Fruit fly (Drosophila melanogaster): ENCODE measurements around the gene SkpD.
A peak's percentile ranks its signal among the peaks of the same experiment; 100 is the strongest.

SkpD gene

dm6 chrX:19772002-19772622, 40.4 kb upstream of the SkpD start:
- TF ChIP-seq Pif1A (GFP tag; optimal IDR thresholded peaks at IDR 0.05) (no peak), CG8301 (tag; optimal IDR thresholded peaks at IDR 0.05) (no peak), CG15710 (tag; optimal IDR thresholded peaks at IDR 0.05) (no peak), CG13204 (GFP tag; optimal IDR thresholded peaks at IDR 0.05) (no peak), Ets98B (GFP tag; IDR thresholded peaks at IDR 0.05) (no peak), EcR (GFP tag; optimal IDR thresholded peaks at IDR 0.05) (no peak), CG8159 (tag; optimal IDR thresholded peaks at IDR 0.05) (no peak), Pif1B (GFP tag; optimal IDR thresholded peaks at IDR 0.05) (no peak), CG12605 (GFP tag; IDR thresholded peaks at IDR 0.05) (no peak), CG4496 (GFP tag; IDR thresholded peaks at IDR 0.05) (no peak), CG14655 (GFP tag; optimal IDR thresholded peaks at IDR 0.05) (no peak), rn (GFP tag; IDR thresholded peaks at IDR 0.05) (no peak)

- TF ChIP-seq CG4496 (GFP tag; IDR thresholded peaks at IDR 0.05) (peak; percentile 38; the same call in 1 of the 3 replicates), CG13204 (GFP tag; optimal IDR thresholded peaks at IDR 0.05) (peak; percentile 43), Pif1B (GFP tag; optimal IDR thresholded peaks at IDR 0.05) (no peak)
Measured at dm6 chrX:19773734-19774702, 38.5 kb upstream of the SkpD start.

dm6 chrX:19775055-19775645, 37.4 kb upstream of the SkpD start:
- no peak for TF ChIP-seq CG14655 (GFP tag; optimal IDR thresholded peaks at IDR 0.05)
- no peak for TF ChIP-seq CG17806 (tag; optimal IDR thresholded peaks at IDR 0.05)
- no peak for TF ChIP-seq CG32121 (GFP tag; IDR thresholded peaks at IDR 0.05)
- no peak for TF ChIP-seq D1 (tag; optimal IDR thresholded peaks at IDR 0.05)
- TF ChIP-seq CG12605 (GFP tag; IDR thresholded peaks at IDR 0.05), result no peak
- no peak for TF ChIP-seq CG13204 (GFP tag; optimal IDR thresholded peaks at IDR 0.05)
- TF ChIP-seq Pif1B (GFP tag; optimal IDR thresholded peaks at IDR 0.05), result no peak
- TF ChIP-seq CG10348 (GFP tag; IDR thresholded peaks at IDR 0.05), result no peak
- no peak for TF ChIP-seq rn (GFP tag; IDR thresholded peaks at IDR 0.05)

dm6 chrX:19781861-19782260, 30.7 kb upstream of the SkpD start:
- no peak for TF ChIP-seq CG13204 (GFP tag; optimal IDR thresholded peaks at IDR 0.05)
- no peak for TF ChIP-seq Pif1B (GFP tag; optimal IDR thresholded peaks at IDR 0.05)
- no peak for TF ChIP-seq gl (tag; optimal IDR thresholded peaks at IDR 0.05)
- no peak for TF ChIP-seq Snoo (tag; optimal IDR thresholded peaks at IDR 0.05)
- no peak for TF ChIP-seq CG32121 (GFP tag; IDR thresholded peaks at IDR 0.05)
- no peak for TF ChIP-seq rn (GFP tag; IDR thresholded peaks at IDR 0.05)
- TF ChIP-seq CG12605 (GFP tag; IDR thresholded peaks at IDR 0.05), result no peak
- TF ChIP-seq Ets98B (GFP tag; IDR thresholded peaks at IDR 0.05), result no peak
- no peak for TF ChIP-seq CG17806 (tag; optimal IDR thresholded peaks at IDR 0.05)
- no peak for TF ChIP-seq CG8301 (tag; optimal IDR thresholded peaks at IDR 0.05)
- no peak for TF ChIP-seq CG14655 (GFP tag; optimal IDR thresholded peaks at IDR 0.05)
- TF ChIP-seq EcR (GFP tag; optimal IDR thresholded peaks at IDR 0.05), result no peak
- no peak for TF ChIP-seq Pif1A (GFP tag; optimal IDR thresholded peaks at IDR 0.05)
- no peak for TF ChIP-seq CG15710 (tag; optimal IDR thresholded peaks at IDR 0.05)
- TF ChIP-seq CG34367 (tag; optimal IDR thresholded peaks at IDR 0.05), result no peak
- TF ChIP-seq CG8159 (tag; optimal IDR thresholded peaks at IDR 0.05), result no peak
- no peak for TF ChIP-seq D1 (tag; optimal IDR thresholded peaks at IDR 0.05)
- TF ChIP-seq CG9948 (tag; optimal IDR thresholded peaks at IDR 0.05), result no peak

- TF ChIP-seq rn (GFP tag; IDR thresholded peaks at IDR 0.05), result no peak
- TF ChIP-seq Snoo (tag; optimal IDR thresholded peaks at IDR 0.05), result no peak
- no peak for TF ChIP-seq CG8301 (tag; optimal IDR thresholded peaks at IDR 0.05)
- TF ChIP-seq CG14655 (GFP tag; optimal IDR thresholded peaks at IDR 0.05), result no peak
- TF ChIP-seq CG17806 (tag; optimal IDR thresholded peaks at IDR 0.05), result no peak
- no peak for TF ChIP-seq EcR (GFP tag; optimal IDR thresholded peaks at IDR 0.05)
- TF ChIP-seq CG9948 (tag; optimal IDR thresholded peaks at IDR 0.05), result no peak
- TF ChIP-seq CG12605 (GFP tag; IDR thresholded peaks at IDR 0.05), result no peak
- no peak for TF ChIP-seq CG34367 (tag; optimal IDR thresholded peaks at IDR 0.05)
- no peak for TF ChIP-seq Pif1B (GFP tag; optimal IDR thresholded peaks at IDR 0.05)
- no peak for TF ChIP-seq CG32121 (GFP tag; IDR thresholded peaks at IDR 0.05)
- TF ChIP-seq CG10348 (GFP tag; IDR thresholded peaks at IDR 0.05), result no peak
- no peak for TF ChIP-seq CG8159 (tag; optimal IDR thresholded peaks at IDR 0.05)
- TF ChIP-seq CG4496 (GFP tag; IDR thresholded peaks at IDR 0.05), result no peak
- TF ChIP-seq Pif1A (GFP tag; optimal IDR thresholded peaks at IDR 0.05), result no peak
- TF ChIP-seq D1 (tag; optimal IDR thresholded peaks at IDR 0.05), result no peak
- no peak for TF ChIP-seq fd96Ca (GFP tag; IDR thresholded peaks at IDR 0.05)
- no peak for TF ChIP-seq Ets98B (GFP tag; IDR thresholded peaks at IDR 0.05)
Measured at dm6 chrX:19782736-19783325, 29.7 kb upstream of the SkpD start.
